Worm (Caenorhabditis elegans) whole organism, young adult: ENCODE data around the gene B0244.7.
A peak's percentile ranks its signal among the peaks of the same experiment; 100 is the strongest.

Source experiments
- B0336.3 ChIP-seq: fragments of 200-800 bp; sonication (Bioruptor generic); IDR thresholded peaks from 2 replicates; pipeline ENCODE4 v1.3.6; 2022; ENCODE audit warnings: missing genetic modification characterization, missing compliant biosample characterization
- F10E7.11 ChIP-seq: sonication (generic microtip); optimal IDR thresholded peaks from 2 replicates; lab custom pipeline; 2017; ENCODE audit warnings: mild to moderate bottlenecking, missing genetic modification characterization, moderate library complexity, missing compliant biosample characterization
- K11D2.4 ChIP-seq: fragments of 200-800 bp; sonication (Bioruptor generic); IDR thresholded peaks from 2 replicates; pipeline ENCODE4 v1.3.6; 2022; ENCODE audit warnings: missing genetic modification reagents, missing genetic modification characterization, missing compliant biosample characterization
- K12H6.12 ChIP-seq: fragments of 200-800 bp; sonication (Bioruptor generic); optimal IDR thresholded peaks from 2 replicates; lab custom pipeline; 2018; ENCODE audit warnings: mild to moderate bottlenecking, missing genetic modification characterization, missing compliant biosample characterization
- T07F8.4 ChIP-seq: sonication (generic microtip); optimal IDR thresholded peaks from 2 replicates; lab custom pipeline; 2016; ENCODE audit warnings: mild to moderate bottlenecking, missing genetic modification characterization, moderate library complexity, missing compliant biosample characterization
- Y56A3A.18 ChIP-seq: fragments of 200-800 bp; sonication (Bioruptor generic); IDR thresholded peaks from 2 replicates; pipeline ENCODE4 v1.3.6; 2022; ENCODE audit warnings: missing genetic modification reagents, missing genetic modification characterization, missing compliant biosample characterization
- Y67H2A.10 ChIP-seq: fragments of 200-800 bp; sonication (Bioruptor generic); conservative IDR thresholded peaks from 2 replicates; pipeline ENCODE4 v1.3.6; 2022; ENCODE audit warnings: missing genetic modification reagents, missing genetic modification characterization, missing compliant biosample characterization
- Y79H2A.3 ChIP-seq: fragments of 200-800 bp; sonication (Bioruptor generic); conservative IDR thresholded peaks from 2 replicates; pipeline ENCODE4 v1.3.6; 2022; ENCODE audit warnings: missing genetic modification reagents, missing genetic modification characterization, missing compliant biosample characterization
- ama-1 ChIP-seq, 3 experiments: fragments of 150-350 bp in 1 of 3; sonication (generic microtip) in 2 of 3; optimal IDR thresholded peaks; 2 replicates each; lab custom pipeline; 2014 to 2018; ENCODE audit warnings: missing biosample characterization in 2 of 3, missing genetic modification characterization in 2 of 3, missing genetic modification reagents in 2 of 3
- attf-3 ChIP-seq: fragments of 200-800 bp; sonication (Bioruptor generic); conservative IDR thresholded peaks from 2 replicates; pipeline ENCODE4 v1.3.6; 2022; ENCODE audit warnings: missing genetic modification reagents, missing genetic modification characterization, missing compliant biosample characterization
- attf-5 ChIP-seq: fragments of 200-800 bp; sonication (Bioruptor generic); optimal IDR thresholded peaks from 2 replicates; lab custom pipeline; 2018; ENCODE audit warnings: mild to moderate bottlenecking, missing genetic modification characterization, missing compliant biosample characterization
- bed-2 ChIP-seq: fragments of 200-800 bp; sonication (Bioruptor generic); IDR thresholded peaks from 2 replicates; pipeline ENCODE4 v1.3.6; 2022; ENCODE audit warnings: missing genetic modification reagents, missing genetic modification characterization, missing compliant biosample characterization
- cebp-1 ChIP-seq, 2 experiments: fragments of 200-800 bp in 1 of 2; sonication (Bioruptor generic) in 1 of 2; sonication (generic microtip) in 1 of 2; IDR thresholded peaks in 1 of 2; optimal IDR thresholded peaks in 1 of 2; 2 replicates each; pipeline versions ENCODE4 v1.3.6 to Lab custom; 2017 to 2022; ENCODE audit warnings: missing compliant biosample characterization in 2 of 2, missing genetic modification characterization in 2 of 2, mild to moderate bottlenecking in 1 of 2, missing genetic modification reagents in 1 of 2, moderate library complexity in 1 of 2
- ceh-40 ChIP-seq: fragments of 200-800 bp; sonication (Bioruptor generic); IDR thresholded peaks from 2 replicates; pipeline ENCODE4 v1.3.6; 2022; ENCODE audit warnings: missing genetic modification characterization, missing compliant biosample characterization
- ceh-58 ChIP-seq: fragments of 200-800 bp; sonication (Bioruptor generic); IDR thresholded peaks from 2 replicates; pipeline ENCODE4 v1.3.6; 2022; ENCODE audit warnings: missing genetic modification characterization, missing compliant biosample characterization
- ceh-91 ChIP-seq: fragments of 200-800 bp; sonication (Bioruptor generic); IDR thresholded peaks from 2 replicates; pipeline ENCODE4 v1.3.6; 2022; ENCODE audit warnings: missing genetic modification reagents, missing genetic modification characterization, missing compliant biosample characterization
- dpff-1 ChIP-seq: sonication (generic microtip); optimal IDR thresholded peaks from 2 replicates; lab custom pipeline; 2017; ENCODE audit warnings: mild to moderate bottlenecking, missing genetic modification characterization, missing compliant biosample characterization
- egrh-3 ChIP-seq: fragments of 200-800 bp; sonication (Bioruptor generic); IDR thresholded peaks from 2 replicates; pipeline ENCODE4 v1.3.6; 2022; ENCODE audit warnings: missing genetic modification reagents, missing genetic modification characterization, missing compliant biosample characterization
- ets-4 ChIP-seq: fragments of 200-800 bp; sonication (Bioruptor generic); optimal IDR thresholded peaks from 2 replicates; lab custom pipeline; 2018; ENCODE audit warnings: mild to moderate bottlenecking, missing genetic modification characterization, missing compliant biosample characterization
- hlh-12 ChIP-seq: sonication (generic microtip); optimal IDR thresholded peaks from 2 replicates; lab custom pipeline; 2016; ENCODE audit warnings: missing genetic modification characterization, missing compliant biosample characterization
- hmg-20 ChIP-seq: fragments of 200-800 bp; sonication (Bioruptor generic); IDR thresholded peaks from 2 replicates; pipeline ENCODE4 v1.3.6; 2022; ENCODE audit warnings: missing genetic modification reagents, missing genetic modification characterization, missing compliant biosample characterization
- hsf-1 ChIP-seq: fragments of 200-800 bp; sonication (Bioruptor generic); IDR thresholded peaks from 2 replicates; pipeline ENCODE4 v1.3.6; 2022; ENCODE audit warnings: missing genetic modification reagents, missing genetic modification characterization, missing compliant biosample characterization
- lin-26 ChIP-seq: fragments of 200-800 bp; sonication (Bioruptor generic); IDR thresholded peaks from 2 replicates; pipeline ENCODE4 v1.3.6; 2022; ENCODE audit warnings: missing genetic modification reagents, missing genetic modification characterization, missing compliant biosample characterization
- lin-40 ChIP-seq: sonication (generic microtip); optimal IDR thresholded peaks from 2 replicates; lab custom pipeline; 2016; ENCODE audit warnings: missing genetic modification characterization, mild to moderate bottlenecking, missing compliant biosample characterization, missing genotype, missing genetic modification reagents
- madf-10 ChIP-seq: sonication (generic microtip); optimal IDR thresholded peaks from 2 replicates; lab custom pipeline; 2016; ENCODE audit warnings: mild to moderate bottlenecking, missing genetic modification characterization, missing compliant biosample characterization
- nfya-1 ChIP-seq: sonication (generic microtip); optimal IDR thresholded peaks from 2 replicates; lab custom pipeline; 2017; ENCODE audit warnings: antibody characterized with exemption, missing compliant biosample characterization, missing genetic modification characterization, borderline replicate concordance; ENCODE audit not compliant: insufficient read depth
- nhr-120 ChIP-seq: fragments of 200-800 bp; sonication (Bioruptor generic); IDR thresholded peaks from 2 replicates; pipeline ENCODE4 v1.3.6; 2022; ENCODE audit warnings: missing genetic modification characterization, missing compliant biosample characterization
- nhr-179 ChIP-seq: sonication (generic microtip); optimal IDR thresholded peaks from 2 replicates; lab custom pipeline; 2016; ENCODE audit warnings: mild to moderate bottlenecking, missing genetic modification characterization, missing compliant biosample characterization
- nhr-27 ChIP-seq: fragments of 200-800 bp; sonication (Bioruptor generic); optimal IDR thresholded peaks from 2 replicates; lab custom pipeline; 2018; ENCODE audit warnings: mild to moderate bottlenecking, missing genetic modification characterization, moderate library complexity, missing compliant biosample characterization
- nhr-90 ChIP-seq: sonication (generic microtip); optimal IDR thresholded peaks from 2 replicates; lab custom pipeline; 2016; ENCODE audit warnings: missing genotype, mild to moderate bottlenecking, missing genetic modification characterization, missing compliant biosample characterization
- pha-4 ChIP-seq: fragments of 150-350 bp; sonication (generic microtip); optimal IDR thresholded peaks from 2 replicates; lab custom pipeline; 2014; ENCODE audit warnings: missing biosample characterization, missing genetic modification reagents, missing genetic modification characterization
- rcor-1 ChIP-seq: fragments of 200-800 bp; sonication (Bioruptor generic); IDR thresholded peaks from 2 replicates; pipeline ENCODE4 v1.3.6; 2022; ENCODE audit warnings: missing genetic modification reagents, missing genetic modification characterization, missing compliant biosample characterization
- rpc-1 ChIP-seq, 2 experiments: fragments of 150-350 bp in 1 of 2; sonication (generic microtip) in 1 of 2; optimal IDR thresholded peaks; 2 replicates each; lab custom pipeline; 2014 to 2018; ENCODE audit warnings: missing biosample characterization in 1 of 2, missing genetic modification characterization in 1 of 2, missing genetic modification reagents in 1 of 2, missing genotype in 1 of 2
- sdz-38 ChIP-seq: sonication (generic microtip); optimal IDR thresholded peaks from 2 replicates; lab custom pipeline; 2016; ENCODE audit warnings: missing genotype, missing genetic modification characterization, missing compliant biosample characterization
- sea-2 ChIP-seq: fragments of 200-800 bp; sonication (Bioruptor generic); IDR thresholded peaks from 2 replicates; pipeline ENCODE4 v1.3.6; 2022; ENCODE audit warnings: missing genetic modification characterization, missing compliant biosample characterization
- snpc-1.1 ChIP-seq: sonication (generic microtip); optimal IDR thresholded peaks from 2 replicates; lab custom pipeline; 2017; ENCODE audit warnings: missing genetic modification characterization, mild to moderate bottlenecking, missing compliant biosample characterization, antibody characterized with exemption, moderate library complexity, missing genotype, missing genetic modification reagents; ENCODE audit not compliant: insufficient read depth
- snpc-4 ChIP-seq, 5 experiments: fragments of 150-350 bp in 1 of 5; sonication (generic microtip) in 4 of 5; optimal IDR thresholded peaks; 2 replicates each; lab custom pipeline; 2014 to 2018; ENCODE audit warnings: missing genetic modification characterization in 5 of 5, missing biosample characterization in 3 of 5, antibody characterized with exemption in 2 of 5, mild to moderate bottlenecking in 2 of 5, missing compliant biosample characterization in 2 of 5, missing genotype in 2 of 5, moderate library complexity in 2 of 5, missing genetic modification reagents in 1 of 5
- somi-1 ChIP-seq: fragments of 200-800 bp; sonication (Bioruptor generic); optimal IDR thresholded peaks from 2 replicates; lab custom pipeline; 2018; ENCODE audit warnings: mild to moderate bottlenecking, missing genetic modification characterization, missing compliant biosample characterization
- sptf-2 ChIP-seq: fragments of 200-800 bp; sonication (Bioruptor generic); optimal IDR thresholded peaks from 2 replicates; lab custom pipeline; 2018; ENCODE audit warnings: mild to moderate bottlenecking, missing genetic modification characterization, missing compliant biosample characterization
- tbp1 ChIP-seq: fragments of 200-800 bp; sonication (Bioruptor generic); optimal IDR thresholded peaks from 2 replicates; lab custom pipeline; 2018; ENCODE audit warnings: mild to moderate bottlenecking, missing genetic modification characterization, missing compliant biosample characterization
- tbx-9 ChIP-seq: sonication (generic microtip); optimal IDR thresholded peaks from 2 replicates; lab custom pipeline; 2016; ENCODE audit warnings: borderline replicate concordance, missing genetic modification characterization, inconsistent platforms, missing compliant biosample characterization
- unc-130 ChIP-seq: sonication (generic microtip); optimal IDR thresholded peaks from 2 replicates; lab custom pipeline; 2016; ENCODE audit warnings: missing genetic modification reagents, missing genetic modification characterization, missing compliant biosample characterization
- zfh-2 ChIP-seq: fragments of 200-800 bp; sonication (Bioruptor generic); conservative IDR thresholded peaks from 2 replicates; pipeline ENCODE4 v1.3.6; 2022; ENCODE audit warnings: missing genetic modification reagents, missing genetic modification characterization, missing compliant biosample characterization
- ztf-22 ChIP-seq: fragments of 200-800 bp; sonication (Bioruptor generic); optimal IDR thresholded peaks from 2 replicates; lab custom pipeline; 2018; ENCODE audit warnings: mild to moderate bottlenecking, missing genetic modification characterization, moderate library complexity, missing compliant biosample characterization
- ztf-25 ChIP-seq: fragments of 200-800 bp; sonication (Bioruptor generic); IDR thresholded peaks from 2 replicates; pipeline ENCODE4 v1.3.6; 2022; ENCODE audit warnings: missing genetic modification reagents, missing genetic modification characterization, missing compliant biosample characterization
- ztf-26 ChIP-seq: sonication (generic microtip); optimal IDR thresholded peaks from 2 replicates; lab custom pipeline; 2017; ENCODE audit warnings: missing genetic modification characterization, missing compliant biosample characterization

Gene B0244.7

ce11 chrIII:5769726-5770235, 38.5 kb downstream of the B0244.7 start, which contains the start of gene cutl-23 (continued):
- TF ChIP-seq hsf-1 (GFP tag; lab: Robert Waterston, UW), result no peak
- TF ChIP-seq attf-5 (GFP tag; lab: Kevin White, UChicago), result peak; percentile 44
- TF ChIP-seq T07F8.4 (tag; lab: Kevin White, UChicago), result peak; percentile 59
- TF ChIP-seq tbx-9 (tag; lab: Kevin White, UChicago), result no peak
- no peak for TF ChIP-seq sea-2 (GFP tag; lab: Robert Waterston, UW)
- peak; percentile 50 for TF ChIP-seq madf-10 (tag; lab: Kevin White, UChicago)
- peak; percentile 89 for TF ChIP-seq rpc-1 (optimal IDR thresholded peaks at IDR 0.05; lab: Kevin White, UChicago)
- TF ChIP-seq rpc-1 (tag; optimal IDR thresholded peaks at IDR 0.05; lab: Kevin White, UChicago), result peak; percentile 88
- no peak for TF ChIP-seq K12H6.12 (tag; lab: Kevin White, UChicago)
- TF ChIP-seq K11D2.4 (GFP tag; lab: Robert Waterston, UW), result no peak
- TF ChIP-seq ztf-26 (tag; lab: Kevin White, UChicago), result peak; percentile 35
- TF ChIP-seq ztf-25 (GFP tag; lab: Robert Waterston, UW), result peak; percentile 70; the same call in 1 of the 2 replicates
- TF ChIP-seq nfya-1 (tag; lab: Kevin White, UChicago), result no peak
- no peak for TF ChIP-seq dpff-1 (tag; lab: Kevin White, UChicago)
- no peak for TF ChIP-seq sptf-2 (GFP tag; lab: Kevin White, UChicago)
- no peak for TF ChIP-seq rcor-1 (GFP tag; lab: Robert Waterston, UW)
- TF ChIP-seq hlh-12, result peak; percentile 26
- TF ChIP-seq sdz-38, result no peak
- no peak for TF ChIP-seq nhr-120 (GFP tag; lab: Robert Waterston, UW)
- 0 out of 2 replicates have a peak, but pooled peaks have one; percentile 28 for TF ChIP-seq Y56A3A.18
- TF ChIP-seq F10E7.11 (tag; lab: Kevin White, UChicago), result no peak
- no peak for TF ChIP-seq ama-1 (optimal IDR thresholded peaks at IDR 0.05; lab: Kevin White, UChicago)
- TF ChIP-seq ama-1 (GFP tag; optimal IDR thresholded peaks at IDR 0.05; lab: Kevin White, UChicago), result peak; percentile 61 to 74
- TF ChIP-seq ets-4 (GFP tag; lab: Kevin White, UChicago), result no peak
- no peak for TF ChIP-seq somi-1 (GFP tag; lab: Kevin White, UChicago)
- peak; percentile 90 for TF ChIP-seq lin-26
- peak; percentile 47; the same call in 1 of the 2 replicates for TF ChIP-seq egrh-3 (GFP tag; lab: Robert Waterston, UW)
- TF ChIP-seq nhr-90 (tag; lab: Kevin White, UChicago), result peak; percentile 73
- TF ChIP-seq lin-40, result no peak
- no peak for TF ChIP-seq Y67H2A.10 (GFP tag; lab: Robert Waterston, UW)
- TF ChIP-seq nhr-179 (tag; lab: Kevin White, UChicago), result peak; percentile 20
- no peak for TF ChIP-seq ceh-40 (GFP tag; lab: Robert Waterston, UW)
- no peak for TF ChIP-seq Y79H2A.3 (GFP tag; lab: Robert Waterston, UW)
- TF ChIP-seq pha-4 (tag; lab: Kevin White, UChicago), result no peak
- no peak for TF ChIP-seq ceh-91 (GFP tag; lab: Robert Waterston, UW)
- no peak for TF ChIP-seq hmg-20 (GFP tag; lab: Robert Waterston, UW)
- no peak for TF ChIP-seq B0336.3
- TF ChIP-seq snpc-1.1, result no peak
- no peak for TF ChIP-seq snpc-4 (GFP tag; optimal IDR thresholded peaks at IDR 0.05; lab: Kevin White, UChicago)
- peak in 2 of 4 experiments; percentile 16 to 37 for TF ChIP-seq snpc-4 (tag; optimal IDR thresholded peaks at IDR 0.05; lab: Kevin White, UChicago)
- TF ChIP-seq zfh-2 (GFP tag; lab: Robert Waterston, UW), result peak; percentile 37; the same call in 1 of the 2 replicates
- no peak for TF ChIP-seq nhr-27 (tag; lab: Kevin White, UChicago)
- TF ChIP-seq tbp1, result peak; percentile 94
- TF ChIP-seq ztf-22 (GFP tag; lab: Kevin White, UChicago), result no peak
- TF ChIP-seq attf-3 (GFP tag; lab: Robert Waterston, UW), result 0 out of 2 replicates have a peak, but pooled peaks have one; percentile 41
- TF ChIP-seq cebp-1 (GFP tag; IDR thresholded peaks at IDR 0.05; lab: Robert Waterston, UW), result no peak
- no peak for TF ChIP-seq cebp-1 (tag; optimal IDR thresholded peaks at IDR 0.05; lab: Kevin White, UChicago)
- no peak for TF ChIP-seq bed-2 (GFP tag; lab: Robert Waterston, UW)
- TF ChIP-seq unc-130 (GFP tag; lab: Kevin White, UChicago), result peak; percentile 34
- no peak for TF ChIP-seq ceh-58 (GFP tag; lab: Robert Waterston, UW)
